Fruit fly (Drosophila melanogaster): ENCODE results near the gene ppk31.

DNA sequence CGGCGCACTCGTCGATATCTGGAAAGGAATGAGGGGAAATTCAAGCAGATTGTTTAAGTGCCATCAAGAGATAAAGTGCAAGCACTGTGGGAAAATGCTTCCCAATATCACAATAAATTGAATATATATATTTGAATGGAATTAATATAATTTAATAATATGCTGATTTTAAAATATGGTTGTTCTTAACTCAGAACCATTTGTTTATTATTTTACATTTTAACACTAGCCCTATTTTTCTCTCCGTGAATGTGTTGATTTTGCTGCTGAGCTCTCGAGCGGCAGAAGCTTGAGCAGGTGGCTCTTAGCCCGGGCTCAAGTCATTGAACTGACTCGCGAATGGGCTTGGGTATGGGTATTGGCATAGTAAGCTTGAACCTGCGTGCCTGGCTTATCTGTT, 14.6 kb downstream of the ppk31 start:
- TF ChIP-seq bab1 (GFP tag; optimal IDR thresholded peaks at IDR 0.05) (no peak), CG12768 (GFP tag; optimal IDR thresholded peaks at IDR 0.05) (no peak), pad (GFP tag; optimal IDR thresholded peaks at IDR 0.05) (no peak), CG1620 (GFP tag; optimal IDR thresholded peaks at IDR 0.05) (no peak), cnc (optimal IDR thresholded peaks at IDR 0.05) (no peak), kay (GFP tag; ENCODE audit: borderline replicate concordance) (no peak), CG14711 (tag; optimal IDR thresholded peaks at IDR 0.05) (no peak), tj (GFP tag; optimal IDR thresholded peaks at IDR 0.05) (no peak)
